Fruit fly (Drosophila melanogaster) whole organism: ENCODE measurements around the gene CG9452.

Experiments
- CG8478 ChIP-seq: fragments of >200 bp; optimal IDR thresholded peaks from 2 replicates; lab custom pipeline; 2018; ENCODE audit warnings: inconsistent platforms
- Dll ChIP-seq: fragments of >200 bp; optimal IDR thresholded peaks from 2 replicates; lab custom pipeline; 2017
- pan ChIP-seq: fragments of >200 bp; optimal IDR thresholded peaks from 2 replicates; lab custom pipeline; 2017
- usp ChIP-seq: fragments of >200 bp; optimal IDR thresholded peaks from 2 replicates; lab custom pipeline; 2017; ENCODE audit warnings: missing biosample characterization, missing genetic modification characterization, mixed read lengths

DNA sequence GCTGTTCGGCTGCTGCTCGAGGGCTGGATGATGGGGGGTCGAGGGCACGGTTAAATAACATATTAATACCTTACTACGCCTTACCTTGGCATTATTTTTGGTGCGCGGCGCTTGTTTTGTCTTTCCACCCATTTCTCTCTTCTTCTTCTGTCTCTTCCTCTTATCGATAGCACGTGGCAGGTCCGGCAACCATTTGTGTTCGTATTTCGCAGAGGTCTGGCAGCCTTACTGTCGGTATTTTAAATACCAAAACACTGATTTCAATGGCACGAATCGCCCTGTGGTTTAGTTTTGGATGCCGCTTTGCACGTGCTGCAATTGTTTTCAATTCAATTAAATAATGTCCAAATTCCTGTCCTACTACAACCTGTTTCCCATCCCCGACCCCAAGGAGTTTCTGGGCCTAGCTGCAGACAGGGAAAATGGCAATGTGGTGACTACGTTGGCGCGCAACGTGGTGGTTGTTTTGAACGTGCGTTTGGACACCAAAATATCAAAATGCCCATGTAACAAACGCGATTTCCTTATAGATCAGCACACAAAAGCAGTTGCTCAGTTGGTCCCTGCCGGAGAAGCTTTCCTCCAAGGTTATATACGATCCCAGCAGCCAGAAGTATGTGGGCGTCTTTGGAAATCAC, 48.6 kb upstream of the CG9452 start, which contains the start of the genes Ltn1 and CG9300:
- TF ChIP-seq Dll (lab: Kevin White, UChicago) (no peak), CG8478 (lab: Kevin White, UChicago) (no peak), usp (GFP tag; lab: Kevin White, UChicago) (no peak), pan (no peak)
